Worm (Caenorhabditis elegans) whole organism, L4 larva: ENCODE results near the gene T01E8.1.

Source experiments
- D1046.2 ChIP-seq: fragments of 200-800 bp; sonication (Bioruptor generic); IDR thresholded peaks from 2 replicates; pipeline ENCODE4 v1.3.6; 2022; ENCODE audit warnings: missing genetic modification characterization, missing compliant biosample characterization
- F37D6.2 ChIP-seq: sonication (generic microtip); optimal IDR thresholded peaks from 2 replicates; lab custom pipeline; 2016; ENCODE audit warnings: mild to moderate bottlenecking, missing genetic modification characterization, missing compliant biosample characterization
- F49E8.2 ChIP-seq: sonication (generic microtip); optimal IDR thresholded peaks from 2 replicates; lab custom pipeline; 2016; ENCODE audit warnings: missing compliant biosample characterization, mild to moderate bottlenecking, missing genetic modification characterization, borderline replicate concordance
- Y5F2A.4 ChIP-seq: fragments of 200-800 bp; sonication (Bioruptor generic); optimal IDR thresholded peaks from 2 replicates; lab custom pipeline; 2018; ENCODE audit warnings: mild to moderate bottlenecking, missing genetic modification characterization, missing compliant biosample characterization
- ZK337.2 ChIP-seq: fragments of 200-800 bp; sonication (Bioruptor generic); IDR thresholded peaks from 2 replicates; pipeline ENCODE4 v1.3.6; 2022; ENCODE audit warnings: missing genetic modification reagents, missing genetic modification characterization, missing compliant biosample characterization
- aha-1 ChIP-seq: fragments of 150-350 bp; peaks from one replicate; lab custom pipeline; 2014; ENCODE audit warnings: missing biosample characterization, missing genetic modification characterization
- ama-1 ChIP-seq: fragments of 150-350 bp; optimal IDR thresholded peaks from 2 replicates; lab custom pipeline; 2014; ENCODE audit warnings: inconsistent platforms, mixed read lengths
- ceh-28 ChIP-seq: fragments of 150-350 bp; optimal IDR thresholded peaks from 2 replicates; lab custom pipeline; 2014; ENCODE audit warnings: missing biosample characterization, missing genetic modification reagents, missing genetic modification characterization
- ceh-32 ChIP-seq: sonication (generic microtip); optimal IDR thresholded peaks from 2 replicates; lab custom pipeline; 2016; ENCODE audit warnings: mild to moderate bottlenecking, missing genetic modification characterization, missing compliant biosample characterization; ENCODE audit not compliant: poor library complexity
- ceh-44 ChIP-seq: fragments of 200-800 bp; sonication (Bioruptor generic); IDR thresholded peaks from 2 replicates; pipeline ENCODE4 v1.3.6; 2022; ENCODE audit warnings: missing genetic modification reagents, missing genetic modification characterization, missing compliant biosample characterization
- ceh-62 ChIP-seq: sonication (generic microtip); optimal IDR thresholded peaks from 2 replicates; lab custom pipeline; 2017; ENCODE audit warnings: missing biosample characterization, missing genetic modification characterization
- ces-1 ChIP-seq: fragments of 150-350 bp; sonication (generic microtip); optimal IDR thresholded peaks from 4 replicates; lab custom pipeline; 2014; ENCODE audit warnings: missing biosample characterization, missing genetic modification reagents, missing genetic modification characterization
- cey-2 ChIP-seq: sonication (generic microtip); optimal IDR thresholded peaks from 3 replicates; lab custom pipeline; 2017; ENCODE audit warnings: missing genetic modification characterization, mild to moderate bottlenecking, missing compliant biosample characterization, antibody characterized with exemption, borderline replicate concordance; ENCODE audit not compliant: insufficient read depth
- ctbp-1 ChIP-seq: fragments of 200-800 bp; sonication (Bioruptor generic); IDR thresholded peaks from 2 replicates; pipeline ENCODE4 v1.3.6; 2022; ENCODE audit warnings: missing genetic modification reagents, missing genetic modification characterization, missing compliant biosample characterization
- daf-16 ChIP-seq, 3 experiments: sonication (generic microtip); optimal IDR thresholded peaks; 2 replicates each; lab custom pipeline; 2016 to 2017; ENCODE audit warnings: missing genetic modification characterization in 3 of 3, missing genetic modification reagents in 3 of 3, mild to moderate bottlenecking in 2 of 3, missing compliant biosample characterization in 2 of 3, missing biosample characterization in 1 of 3, moderate library complexity in 1 of 3
- daf-19 ChIP-seq: fragments of 200-800 bp; sonication (Bioruptor generic); conservative IDR thresholded peaks from 2 replicates; pipeline ENCODE4 v1.3.6; 2022; ENCODE audit warnings: missing genetic modification characterization, missing compliant biosample characterization
- dmd-6 ChIP-seq: fragments of 200-800 bp; sonication (Bioruptor generic); IDR thresholded peaks from 2 replicates; pipeline ENCODE4 v1.3.6; 2022; ENCODE audit warnings: missing genetic modification reagents, missing genetic modification characterization, missing compliant biosample characterization
- dmd-8 ChIP-seq: fragments of 200-800 bp; sonication (Bioruptor generic); IDR thresholded peaks from 2 replicates; pipeline ENCODE4 v1.3.6; 2022; ENCODE audit warnings: missing genetic modification characterization, missing compliant biosample characterization
- dve-1 ChIP-seq: sonication (generic microtip); optimal IDR thresholded peaks from 2 replicates; lab custom pipeline; 2017; ENCODE audit warnings: antibody characterized with exemption, mild to moderate bottlenecking, missing genetic modification characterization, missing compliant biosample characterization; ENCODE audit not compliant: insufficient read depth
- egl-43 ChIP-seq: fragments of 200-800 bp; sonication (Bioruptor generic); IDR thresholded peaks from 2 replicates; pipeline ENCODE4 v1.3.6; 2022; ENCODE audit warnings: missing genetic modification reagents, missing genetic modification characterization, missing compliant biosample characterization
- fos-1 ChIP-seq: fragments of 150-350 bp; optimal IDR thresholded peaks from 2 replicates; lab custom pipeline; 2014; ENCODE audit warnings: missing biosample characterization, missing genetic modification characterization
- gei-8 ChIP-seq: fragments of 200-800 bp; sonication (Bioruptor generic); optimal IDR thresholded peaks from 2 replicates; lab custom pipeline; 2018; ENCODE audit warnings: mild to moderate bottlenecking, missing genetic modification characterization, missing compliant biosample characterization
- hlh-11 ChIP-seq: fragments of 200-800 bp; sonication (Bioruptor generic); optimal IDR thresholded peaks from 2 replicates; lab custom pipeline; 2018; ENCODE audit warnings: mild to moderate bottlenecking, missing genetic modification characterization, missing compliant biosample characterization
- hlh-30 ChIP-seq: sonication (generic microtip); optimal IDR thresholded peaks from 2 replicates; lab custom pipeline; 2017; ENCODE audit warnings: antibody characterized with exemption, mild to moderate bottlenecking, missing genetic modification characterization, missing compliant biosample characterization; ENCODE audit not compliant: insufficient read depth
- hmg-1.1 ChIP-seq: fragments of 200-800 bp; sonication (Bioruptor generic); IDR thresholded peaks from 2 replicates; pipeline ENCODE4 v1.3.6; 2022; ENCODE audit warnings: missing genetic modification reagents, missing genetic modification characterization, missing compliant biosample characterization
- jun-1 ChIP-seq: fragments of 150-350 bp; optimal IDR thresholded peaks from 2 replicates; lab custom pipeline; 2014; ENCODE audit warnings: missing biosample characterization, missing genetic modification reagents, missing genetic modification characterization
- lin-1 ChIP-seq: fragments of 200-800 bp; sonication (Bioruptor generic); IDR thresholded peaks from 2 replicates; pipeline ENCODE4 v1.3.6; 2022; ENCODE audit warnings: missing genetic modification reagents, missing genetic modification characterization, missing compliant biosample characterization
- lin-29 ChIP-seq: fragments of 200-800 bp; sonication (Bioruptor generic); IDR thresholded peaks from 2 replicates; pipeline ENCODE4 v1.3.6; 2022; ENCODE audit warnings: missing genetic modification reagents, missing genetic modification characterization, missing compliant biosample characterization
- mep-1 ChIP-seq: fragments of 150-350 bp; sonication (generic microtip); optimal IDR thresholded peaks from 3 replicates; lab custom pipeline; 2014; ENCODE audit warnings: missing biosample characterization, missing genetic modification characterization
- mxl-3 ChIP-seq: fragments of 200-800 bp; sonication (Bioruptor generic); optimal IDR thresholded peaks from 2 replicates; lab custom pipeline; 2018; ENCODE audit warnings: mild to moderate bottlenecking, missing genetic modification characterization, missing compliant biosample characterization
- nhr-25 ChIP-seq: sonication (generic microtip); optimal IDR thresholded peaks from 2 replicates; lab custom pipeline; 2017; ENCODE audit warnings: missing genetic modification characterization, mild to moderate bottlenecking, missing compliant biosample characterization, antibody characterized with exemption, moderate library complexity, borderline replicate concordance; ENCODE audit not compliant: insufficient read depth
- nhr-28 ChIP-seq: fragments of 150-350 bp; optimal IDR thresholded peaks from 2 replicates; lab custom pipeline; 2014; ENCODE audit warnings: missing biosample characterization, missing genetic modification characterization
- nhr-42 ChIP-seq: fragments of 200-800 bp; sonication (Bioruptor generic); IDR thresholded peaks from 2 replicates; pipeline ENCODE4 v1.3.6; 2022; ENCODE audit warnings: missing genetic modification characterization, missing compliant biosample characterization
- nhr-6 ChIP-seq: fragments of 150-350 bp; optimal IDR thresholded peaks from 2 replicates; lab custom pipeline; 2014; ENCODE audit warnings: missing biosample characterization, missing genetic modification characterization
- php-3 ChIP-seq: fragments of 200-800 bp; sonication (Bioruptor generic); IDR thresholded peaks from 2 replicates; pipeline ENCODE4 v1.3.6; 2022; ENCODE audit warnings: missing genetic modification reagents, missing genetic modification characterization, missing compliant biosample characterization
- pqm-1 ChIP-seq: sonication (generic microtip); optimal IDR thresholded peaks from 2 replicates; lab custom pipeline; 2017; ENCODE audit warnings: missing biosample characterization, missing genetic modification characterization
- saeg-2 ChIP-seq: fragments of 200-800 bp; sonication (Bioruptor generic); IDR thresholded peaks from 2 replicates; pipeline ENCODE4 v1.3.6; 2022; ENCODE audit warnings: missing genetic modification reagents, missing genetic modification characterization, missing compliant biosample characterization
- set-16 ChIP-seq: fragments of 200-800 bp; sonication (Bioruptor generic); IDR thresholded peaks from 2 replicates; pipeline ENCODE4 v1.3.6; 2022; ENCODE audit warnings: missing genetic modification reagents, missing genetic modification characterization, missing compliant biosample characterization
- snpc-4 ChIP-seq: fragments of 150-350 bp; optimal IDR thresholded peaks from 2 replicates; lab custom pipeline; 2014; ENCODE audit warnings: missing biosample characterization, missing genetic modification characterization
- spr-1 ChIP-seq: sonication (generic microtip); optimal IDR thresholded peaks from 2 replicates; lab custom pipeline; 2016; ENCODE audit warnings: mild to moderate bottlenecking, missing genetic modification characterization, missing compliant biosample characterization
- tra-1 ChIP-seq: fragments of 200-800 bp; sonication (Bioruptor generic); IDR thresholded peaks from 2 replicates; pipeline ENCODE4 v1.3.6; 2022; ENCODE audit warnings: missing genetic modification reagents, missing genetic modification characterization, missing compliant biosample characterization
- unc-39 ChIP-seq: sonication (generic microtip); optimal IDR thresholded peaks from 2 replicates; lab custom pipeline; 2017; ENCODE audit warnings: missing biosample characterization, missing genetic modification characterization
- vab-7 ChIP-seq: fragments of 200-800 bp; sonication (Bioruptor generic); IDR thresholded peaks from 2 replicates; pipeline ENCODE4 v1.3.6; 2022; ENCODE audit warnings: missing genetic modification reagents, missing genetic modification characterization, missing compliant biosample characterization
- zip-11 ChIP-seq: fragments of 200-800 bp; sonication (Bioruptor generic); IDR thresholded peaks from 2 replicates; pipeline ENCODE4 v1.3.6; 2022; ENCODE audit warnings: missing genetic modification characterization, missing compliant biosample characterization

Gene T01E8.1

ce11 chrII:10231874-10232273 is 25.3 kb downstream of the T01E8.1 start:
- TF ChIP-seq nhr-25 (no peak), F37D6.2 (tag; lab: Kevin White, UChicago) (no peak), snpc-4 (tag; lab: Kevin White, UChicago) (no peak), ctbp-1 (GFP tag; lab: Robert Waterston, UW) (no peak), cey-2 (no peak), daf-16 (GFP tag; optimal IDR thresholded peaks at IDR 0.05; lab: Kevin White, UChicago) (no peak), daf-16 (tag; optimal IDR thresholded peaks at IDR 0.05; lab: Kevin White, UChicago) (peak; percentile 92), pqm-1 (tag; lab: Kevin White, UChicago) (peak; percentile 45), nhr-28 (tag; lab: Kevin White, UChicago) (peak; percentile 12), php-3 (0 out of 2 replicates have a peak, but pooled peaks have one; percentile 19), ceh-28 (tag; lab: Kevin White, UChicago) (no peak), ZK337.2 (GFP tag; lab: Robert Waterston, UW) (no peak), hlh-11 (tag; lab: Kevin White, UChicago) (peak; percentile 29), dmd-6 (GFP tag; lab: Robert Waterston, UW) (peak; percentile 53)
- TF ChIP-seq, all 104 proteins: peak for 6

ce11 chrII:10234398-10234797 is 27.9 kb downstream of the T01E8.1 start, which contains the start of gene ubxn-5:
ubxn-5 (minus strand) TSS chrII:10234498.
- TF ChIP-seq tra-1 (GFP tag; lab: Robert Waterston, UW) (no peak), nhr-42 (GFP tag; lab: Robert Waterston, UW) (no peak), jun-1 (no peak), ceh-62 (tag; lab: Kevin White, UChicago) (no peak), mxl-3 (GFP tag; lab: Kevin White, UChicago) (no peak), nhr-28 (tag; lab: Kevin White, UChicago) (no peak), aha-1 (no peak), ces-1 (GFP tag; lab: Kevin White, UChicago) (no peak), hmg-1.1 (no peak), ceh-28 (tag; lab: Kevin White, UChicago) (no peak), fos-1 (tag; lab: Kevin White, UChicago) (no peak)
- TF ChIP-seq, all 104 proteins: peak for 0

ce11 chrII:10239595-10239994 is 33.1 kb downstream of the T01E8.1 start, which contains the start of gene mec-15:
mec-15 (minus strand) TSS chrII:10239695.
- no peak for TF ChIP-seq tra-1 (GFP tag; lab: Robert Waterston, UW)
- TF ChIP-seq spr-1, result no peak
- TF ChIP-seq D1046.2 (GFP tag; lab: Robert Waterston, UW), result no peak
- TF ChIP-seq fos-1 (tag; lab: Kevin White, UChicago), result no peak
- TF ChIP-seq ceh-44 (GFP tag; lab: Robert Waterston, UW), result no peak
- no peak for TF ChIP-seq lin-1 (GFP tag; lab: Robert Waterston, UW)
- TF ChIP-seq saeg-2, result no peak
- no peak for TF ChIP-seq ceh-32 (tag; lab: Kevin White, UChicago)
- no peak for TF ChIP-seq lin-29
- no peak for TF ChIP-seq daf-19 (GFP tag; lab: Robert Waterston, UW)
- no peak for TF ChIP-seq ZK337.2 (GFP tag; lab: Robert Waterston, UW)
- TF ChIP-seq dmd-6 (GFP tag; lab: Robert Waterston, UW), result no peak
- no peak for TF ChIP-seq mep-1 (tag; lab: Kevin White, UChicago)
- TF ChIP-seq zip-11 (GFP tag; lab: Robert Waterston, UW), result no peak
- TF ChIP-seq set-16 (GFP tag; lab: Robert Waterston, UW), result no peak
- TF ChIP-seq hlh-30 (tag; lab: Kevin White, UChicago), result no peak

ce11 chrII:10242294-10242693 is 35.8 kb downstream of the T01E8.1 start, which contains the start of gene mrps-14:
mrps-14 (minus strand) TSS chrII:10242490.
- TF ChIP-seq Y5F2A.4 (no peak), egl-43 (GFP tag; lab: Robert Waterston, UW) (no peak), hlh-11 (tag; lab: Kevin White, UChicago) (no peak), nhr-6 (no peak), ZK337.2 (GFP tag; lab: Robert Waterston, UW) (no peak), unc-39 (no peak), dmd-8 (no peak), ama-1 (lab: Kevin White, UChicago) (peak; percentile 44), ceh-32 (tag; lab: Kevin White, UChicago) (no peak), saeg-2 (no peak), gei-8 (GFP tag; lab: Kevin White, UChicago) (no peak), vab-7 (0 out of 2 replicates have a peak, but pooled peaks have one; percentile 31), daf-16 (GFP tag; optimal IDR thresholded peaks at IDR 0.05; lab: Kevin White, UChicago) (no peak), daf-16 (tag; optimal IDR thresholded peaks at IDR 0.05; lab: Kevin White, UChicago) (no peak), F49E8.2 (tag; lab: Kevin White, UChicago) (no peak), dve-1 (tag; lab: Kevin White, UChicago) (no peak)
